Worm (Caenorhabditis elegans) whole organism, midembryonic: ENCODE data around the gene srlf-4.

Source experiments
- T22C8.4 ChIP-seq: fragments of 200-800 bp; sonication (Bioruptor generic); IDR thresholded peaks from 2 replicates; pipeline ENCODE4 v1.3.6; 2022; ENCODE audit warnings: missing genetic modification characterization, missing compliant biosample characterization
- cog-1 ChIP-seq: sonication (generic microtip); optimal IDR thresholded peaks from 2 replicates; lab custom pipeline; 2016; ENCODE audit warnings: missing genetic modification characterization, missing compliant biosample characterization
- flt-1 ChIP-seq: fragments of 200-800 bp; sonication (Bioruptor generic); IDR thresholded peaks from 2 replicates; pipeline ENCODE4 v1.3.6; 2022; ENCODE audit warnings: missing genetic modification characterization, missing compliant biosample characterization
- klf-2 ChIP-seq: fragments of 200-800 bp; sonication (Bioruptor generic); conservative IDR thresholded peaks from 2 replicates; pipeline ENCODE4 v1.3.6; 2022; ENCODE audit warnings: missing genetic modification reagents, missing genetic modification characterization, missing compliant biosample characterization
- med-1 ChIP-seq: sonication (generic microtip); optimal IDR thresholded peaks from 2 replicates; lab custom pipeline; 2017; ENCODE audit warnings: missing genetic modification characterization, mild to moderate bottlenecking, missing compliant biosample characterization, antibody characterized with exemption, missing genetic modification reagents; ENCODE audit not compliant: insufficient read depth
- ref-1 ChIP-seq: fragments of 200-800 bp; sonication (Bioruptor generic); conservative IDR thresholded peaks from 2 replicates; pipeline ENCODE4 v1.3.6; 2022; ENCODE audit warnings: missing genetic modification reagents, missing genetic modification characterization, missing compliant biosample characterization
- tab-1 ChIP-seq: fragments of 200-800 bp; sonication (Bioruptor generic); IDR thresholded peaks from 2 replicates; pipeline ENCODE4 v1.3.6; 2022; ENCODE audit warnings: missing genetic modification characterization, missing compliant biosample characterization
- ztf-23 ChIP-seq: fragments of 200-800 bp; sonication (Bioruptor generic); IDR thresholded peaks from 2 replicates; pipeline ENCODE4 v1.3.6; 2022; ENCODE audit warnings: missing genetic modification reagents, missing genetic modification characterization, missing compliant biosample characterization
- ztf-29 ChIP-seq: fragments of 200-800 bp; sonication (Bioruptor generic); IDR thresholded peaks from 2 replicates; pipeline ENCODE4 v1.3.6; 2022; ENCODE audit warnings: missing genetic modification reagents, missing genetic modification characterization, missing compliant biosample characterization

The srlf-4 gene

DNA sequence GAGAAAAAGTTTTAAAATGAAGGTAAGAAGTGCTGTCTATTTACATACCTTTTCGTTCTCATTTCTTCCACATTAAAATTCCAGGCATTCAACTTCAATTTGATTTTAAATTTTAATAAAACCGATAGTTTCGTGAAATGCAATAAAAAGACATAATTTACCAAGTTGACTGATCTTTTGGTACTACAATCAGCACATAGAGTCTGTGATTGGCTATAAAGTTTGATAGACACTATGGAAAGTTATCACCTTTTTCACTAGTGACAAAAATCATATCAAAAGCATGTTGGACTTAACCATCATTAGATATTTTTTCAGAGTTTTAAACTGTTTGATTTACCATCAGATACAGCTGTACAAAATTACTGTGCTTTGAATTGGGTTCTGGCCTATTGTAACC lies 8.8 kb downstream of the srlf-4 start, which contains the start of gene srz-15:
Gene srz-15 (plus strand): TSS at position 301 of the 400 bp plus-strand sequence.
- TF ChIP-seq T22C8.4 (no peak), cog-1 (tag; lab: Kevin White, UChicago) (no peak), ztf-29 (no peak), ztf-23 (no peak), tab-1 (GFP tag; lab: Robert Waterston, UW) (no peak), flt-1 (GFP tag; lab: Robert Waterston, UW) (no peak), med-1 (GFP tag; lab: Kevin White, UChicago) (no peak)

DNA sequence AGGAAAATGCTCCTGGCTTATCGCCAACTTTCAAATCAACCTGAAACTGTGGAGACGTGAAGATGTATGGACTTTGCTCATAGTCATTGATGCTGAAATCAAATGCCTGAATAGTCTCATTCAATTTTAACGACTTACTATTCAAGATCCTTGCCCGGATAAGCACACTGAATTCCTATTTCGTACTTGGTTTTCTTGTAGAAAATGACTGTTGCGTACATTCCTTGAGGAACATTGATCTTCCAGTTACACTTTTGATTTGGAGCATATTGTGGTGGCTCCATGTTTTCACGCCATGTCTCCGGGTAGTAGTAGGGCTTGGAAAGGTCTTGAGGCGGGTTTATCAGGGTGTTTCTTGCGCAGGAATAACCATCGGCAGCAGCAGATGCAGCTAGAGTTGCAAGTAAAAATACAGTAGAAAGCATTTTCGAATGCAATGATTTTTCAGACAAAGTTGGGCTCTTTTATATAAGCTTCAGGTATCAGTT lies 9.7 kb downstream of the srlf-4 start, which contains the start of gene irg-6:
Gene irg-6 (minus strand): TSS at position 438 of the 488 bp plus-strand sequence.
- TF ChIP-seq tab-1 (GFP tag; lab: Robert Waterston, UW) = no peak
- no peak for TF ChIP-seq T22C8.4
- TF ChIP-seq cog-1 (tag; lab: Kevin White, UChicago) = no peak

DNA sequence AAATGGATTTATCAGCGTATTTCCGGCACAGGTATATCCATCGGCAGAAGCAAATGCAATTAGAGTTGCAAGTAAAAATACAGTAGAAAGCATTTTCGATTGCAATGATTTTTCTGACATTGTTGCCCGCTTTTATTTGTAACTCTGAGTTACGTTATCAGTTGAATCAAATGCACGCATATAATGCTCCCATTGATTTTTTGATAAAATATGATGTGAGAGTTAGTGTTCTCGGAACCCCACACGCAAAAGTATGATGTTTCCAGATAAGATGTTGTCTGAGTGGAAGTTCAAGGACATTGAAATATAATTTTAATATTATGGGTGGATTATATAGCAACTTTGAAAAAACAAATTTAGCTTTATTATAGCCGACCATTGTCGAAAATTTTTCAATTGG lies 12.2 kb downstream of the srlf-4 start, which contains the start of gene K08D8.5:
Gene K08D8.5 (minus strand): TSS at position 140 of the 400 bp plus-strand sequence.
- TF ChIP-seq tab-1 (GFP tag; lab: Robert Waterston, UW) = no peak
- TF ChIP-seq med-1 (GFP tag; lab: Kevin White, UChicago) = no peak
- no peak for TF ChIP-seq flt-1 (GFP tag; lab: Robert Waterston, UW)

DNA sequence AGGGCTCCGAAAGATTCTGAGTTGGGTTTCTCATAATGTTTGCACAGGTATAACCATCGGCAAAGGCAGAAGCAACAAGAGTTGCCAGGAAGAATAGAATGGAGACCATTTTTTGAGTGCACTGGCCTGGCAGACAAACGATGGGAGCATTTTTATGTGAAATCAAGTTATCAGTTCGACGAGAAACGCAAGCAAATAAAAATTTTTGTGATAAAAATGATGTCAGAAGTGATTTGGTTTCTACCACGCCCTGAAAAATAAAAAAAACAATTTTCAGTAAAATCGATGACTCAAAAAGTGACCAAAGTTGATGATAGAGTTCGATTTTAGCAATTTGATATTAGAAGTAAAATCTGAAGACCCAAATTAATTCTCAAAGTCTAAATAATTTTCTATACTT lies 14.4 kb downstream of the srlf-4 start, which contains the start of gene K08D8.4:
Gene K08D8.4 (minus strand): TSS at position 128 of the 400 bp plus-strand sequence.
- TF ChIP-seq ztf-29 (no peak), T22C8.4 (no peak), flt-1 (GFP tag; lab: Robert Waterston, UW) (no peak), klf-2 (GFP tag; lab: Robert Waterston, UW) (no peak), ref-1 (GFP tag; lab: Robert Waterston, UW) (no peak), med-1 (GFP tag; lab: Kevin White, UChicago) (no peak)

DNA sequence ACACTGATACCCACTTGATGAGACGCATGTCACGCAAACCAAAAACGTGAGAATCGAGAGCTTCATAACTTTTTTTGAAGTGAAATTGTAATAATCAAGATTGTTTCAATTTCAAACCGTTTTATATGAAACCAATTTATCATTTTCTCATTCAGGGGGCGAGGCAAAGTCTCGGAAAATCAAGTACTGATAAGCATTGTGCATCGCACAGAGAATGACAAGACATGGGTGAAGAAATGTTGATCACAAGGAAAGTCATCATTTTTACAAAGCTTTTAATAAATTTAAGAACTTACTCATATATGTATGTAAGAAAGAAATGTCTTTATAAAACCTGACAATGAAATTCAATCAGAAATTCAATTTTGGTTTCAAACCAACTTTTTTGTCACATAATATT lies 17.7 kb downstream of the srlf-4 start, which contains the start of gene K08D8.3:
Gene K08D8.3 (minus strand): TSS at position 131 of the 400 bp plus-strand sequence.
- TF ChIP-seq T22C8.4 = no peak
- TF ChIP-seq cog-1 (tag; lab: Kevin White, UChicago) = no peak
- no peak for TF ChIP-seq klf-2 (GFP tag; lab: Robert Waterston, UW)
- TF ChIP-seq med-1 (GFP tag; lab: Kevin White, UChicago) = no peak
- TF ChIP-seq ztf-29 = no peak
- TF ChIP-seq ref-1 (GFP tag; lab: Robert Waterston, UW) = no peak
- TF ChIP-seq ztf-23 = no peak
- TF ChIP-seq tab-1 (GFP tag; lab: Robert Waterston, UW) = no peak

DNA sequence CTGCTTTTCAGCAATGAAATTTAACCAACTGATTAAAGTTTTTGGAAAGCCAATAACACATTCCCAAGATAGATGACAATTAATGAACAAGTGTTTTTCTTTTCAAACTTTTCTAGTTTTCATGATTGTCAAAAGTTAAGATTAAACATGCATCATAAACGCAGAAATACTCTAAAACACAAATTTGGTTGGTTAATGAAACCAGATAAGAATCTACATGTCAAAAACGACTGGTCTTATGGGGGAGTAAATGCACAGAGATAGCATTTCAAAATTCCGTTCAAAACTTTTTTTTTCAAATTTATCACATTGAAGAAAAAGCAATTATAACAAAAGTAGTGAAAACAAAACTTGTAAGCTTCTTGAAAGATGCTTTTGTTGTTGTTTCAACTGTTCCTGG lies 20.5 kb downstream of the srlf-4 start:
- TF ChIP-seq flt-1 (GFP tag; lab: Robert Waterston, UW) = no peak
- no peak for TF ChIP-seq ztf-29
- TF ChIP-seq T22C8.4 = no peak
- TF ChIP-seq tab-1 (GFP tag; lab: Robert Waterston, UW) = no peak
- no peak for TF ChIP-seq med-1 (GFP tag; lab: Kevin White, UChicago)
- no peak for TF ChIP-seq klf-2 (GFP tag; lab: Robert Waterston, UW)
- TF ChIP-seq ztf-23 = no peak

DNA sequence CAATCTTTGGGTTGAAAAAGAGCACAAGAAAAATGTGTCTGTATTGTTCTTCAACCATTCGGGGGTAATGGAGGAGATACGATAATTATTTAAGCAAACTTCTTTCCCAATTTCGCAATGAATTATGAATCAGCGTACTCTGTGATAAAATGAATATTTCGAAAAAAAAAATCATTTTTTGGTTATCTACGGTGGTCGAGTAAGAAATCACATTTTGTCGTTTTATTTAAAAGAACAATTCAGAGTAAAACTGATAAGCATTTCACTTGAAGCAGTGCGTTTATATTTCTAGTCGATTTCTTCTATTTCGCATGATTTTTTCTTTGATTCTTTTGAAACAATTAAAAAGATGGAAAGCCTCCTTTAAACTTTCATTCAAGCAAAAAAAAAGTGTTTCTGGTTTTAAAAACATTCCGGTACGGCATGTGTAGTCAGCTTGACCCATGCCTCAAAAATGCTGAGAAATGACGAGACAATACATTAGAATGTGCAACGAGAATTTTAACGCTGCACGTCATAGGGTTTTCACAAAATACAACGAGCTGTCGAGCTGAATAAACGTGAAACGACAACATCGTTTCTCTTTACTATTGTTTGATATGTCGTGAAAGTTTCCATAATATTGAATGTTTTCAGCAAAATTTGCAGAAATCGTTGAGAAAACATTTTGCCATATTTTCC lies 21.7 kb downstream of the srlf-4 start, which contains the start of gene K08D8.2:
Gene K08D8.2 (plus strand): TSS at position 631 of the 681 bp plus-strand sequence.
- TF ChIP-seq flt-1 (GFP tag; lab: Robert Waterston, UW) (no peak), med-1 (GFP tag; lab: Kevin White, UChicago) (no peak), ref-1 (GFP tag; lab: Robert Waterston, UW) (no peak), ztf-29 (no peak), klf-2 (GFP tag; lab: Robert Waterston, UW) (no peak), T22C8.4 (no peak), cog-1 (tag; lab: Kevin White, UChicago) (no peak), tab-1 (GFP tag; lab: Robert Waterston, UW) (no peak), ztf-23 (no peak)

DNA sequence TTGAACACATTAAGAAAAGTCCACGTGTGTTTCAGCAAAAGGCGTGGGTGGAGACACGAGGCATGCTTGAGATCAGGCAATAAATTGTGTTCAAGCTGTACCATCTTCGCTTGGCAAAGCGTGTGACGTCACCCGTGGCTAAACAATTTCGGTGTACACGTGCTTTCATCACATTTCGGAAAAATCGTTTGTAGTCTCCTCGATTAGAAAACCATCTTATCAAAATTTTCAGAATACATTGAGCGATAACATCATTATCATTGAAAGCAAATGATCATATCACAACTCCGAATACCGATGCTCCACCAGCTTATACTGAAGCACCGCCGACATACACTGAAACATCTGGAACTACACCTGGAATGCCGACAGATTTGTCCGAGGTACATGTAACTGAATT lies 22.6 kb downstream of the srlf-4 start:
- TF ChIP-seq ref-1 (GFP tag; lab: Robert Waterston, UW) = no peak
- TF ChIP-seq T22C8.4 = no peak
- no peak for TF ChIP-seq ztf-23
- TF ChIP-seq tab-1 (GFP tag; lab: Robert Waterston, UW) = no peak
- TF ChIP-seq ztf-29 = no peak
- no peak for TF ChIP-seq med-1 (GFP tag; lab: Kevin White, UChicago)
- TF ChIP-seq klf-2 (GFP tag; lab: Robert Waterston, UW) = no peak
- TF ChIP-seq cog-1 (tag; lab: Kevin White, UChicago) = no peak
- no peak for TF ChIP-seq flt-1 (GFP tag; lab: Robert Waterston, UW)

DNA sequence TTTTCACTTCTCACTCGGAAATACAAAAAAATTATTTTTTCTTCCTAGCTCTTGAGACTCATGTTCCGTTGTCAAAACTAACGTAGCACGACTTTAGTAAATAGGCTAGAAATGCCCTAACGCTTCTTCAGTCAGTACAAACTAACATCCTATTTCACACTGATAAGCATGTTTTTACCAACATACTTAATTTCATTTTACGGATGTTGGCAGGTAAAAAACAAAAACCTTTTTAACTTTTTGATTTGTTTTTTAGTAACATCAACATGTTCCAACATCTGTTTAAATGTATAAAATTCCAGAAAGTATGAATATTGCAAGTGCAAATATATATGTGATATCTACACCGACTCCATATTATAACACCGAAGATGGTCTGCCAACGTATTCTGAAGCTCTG lies 24.0 kb downstream of the srlf-4 start, which contains the start of gene K08D8.10:
Gene K08D8.10 (plus strand): TSS at position 301 of the 400 bp plus-strand sequence.
- no peak for TF ChIP-seq flt-1 (GFP tag; lab: Robert Waterston, UW)
- no peak for TF ChIP-seq T22C8.4
- TF ChIP-seq ztf-23 = no peak
- TF ChIP-seq cog-1 (tag; lab: Kevin White, UChicago) = no peak
- TF ChIP-seq ztf-29 = no peak
- no peak for TF ChIP-seq klf-2 (GFP tag; lab: Robert Waterston, UW)
- no peak for TF ChIP-seq med-1 (GFP tag; lab: Kevin White, UChicago)
- TF ChIP-seq tab-1 (GFP tag; lab: Robert Waterston, UW) = no peak
- TF ChIP-seq ref-1 (GFP tag; lab: Robert Waterston, UW) = no peak

DNA sequence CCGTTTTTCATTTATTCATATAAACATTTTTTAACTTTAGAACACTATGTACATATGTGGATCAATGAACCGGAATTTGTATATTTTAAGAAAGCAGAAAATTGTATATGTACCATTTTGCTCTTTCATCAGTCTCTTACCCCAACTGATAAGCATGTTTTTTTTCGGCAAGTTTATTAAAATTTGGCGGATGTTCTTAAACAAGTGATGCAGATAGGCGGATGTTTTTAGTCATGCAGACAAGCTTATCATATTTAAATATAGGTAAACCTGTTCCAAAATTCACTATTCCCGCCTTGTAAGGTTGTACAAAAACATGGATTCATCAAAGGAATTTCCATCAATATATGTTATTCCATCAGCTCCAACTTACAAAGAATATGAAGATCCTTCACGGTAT lies 24.8 kb downstream of the srlf-4 start, which contains the start of gene K08D8.9:
Gene K08D8.9 (plus strand): TSS at position 301 of the 400 bp plus-strand sequence.
- no peak for TF ChIP-seq flt-1 (GFP tag; lab: Robert Waterston, UW)
- TF ChIP-seq tab-1 (GFP tag; lab: Robert Waterston, UW) = no peak
- no peak for TF ChIP-seq T22C8.4
- no peak for TF ChIP-seq ref-1 (GFP tag; lab: Robert Waterston, UW)
- no peak for TF ChIP-seq ztf-29
- no peak for TF ChIP-seq med-1 (GFP tag; lab: Kevin White, UChicago)
- no peak for TF ChIP-seq ztf-23
- TF ChIP-seq klf-2 (GFP tag; lab: Robert Waterston, UW) = no peak
